Worm (Caenorhabditis elegans) whole organism, early embryonic: ENCODE results near the gene ZK262.2.

Experiments used
- B0310.2 ChIP-seq: sonication (generic microtip); optimal IDR thresholded peaks from 2 replicates; lab custom pipeline; 2016; ENCODE audit warnings: mild to moderate bottlenecking, missing genetic modification characterization, missing compliant biosample characterization
- F13C5.2 ChIP-seq: sonication (generic microtip); optimal IDR thresholded peaks from 2 replicates; lab custom pipeline; 2017; ENCODE audit warnings: mild to moderate bottlenecking, missing genetic modification characterization, inconsistent platforms, missing compliant biosample characterization
- ama-1 ChIP-seq: fragments of 150-350 bp; optimal IDR thresholded peaks from 2 replicates; lab custom pipeline; 2014
- ceh-36 ChIP-seq: sonication (generic microtip); optimal IDR thresholded peaks from 2 replicates; lab custom pipeline; 2016; ENCODE audit warnings: missing genetic modification characterization, inconsistent platforms, missing compliant biosample characterization
- ets-7 ChIP-seq: sonication (generic microtip); optimal IDR thresholded peaks from 2 replicates; lab custom pipeline; 2016; ENCODE audit warnings: missing genotype, missing genetic modification characterization, missing compliant biosample characterization
- flt-1 ChIP-seq: fragments of 200-800 bp; sonication (Bioruptor generic); IDR thresholded peaks from 2 replicates; pipeline ENCODE4 v1.3.6; 2022; ENCODE audit warnings: missing genetic modification characterization, missing compliant biosample characterization
- hmbx-1 ChIP-seq: sonication (generic microtip); optimal IDR thresholded peaks from 2 replicates; lab custom pipeline; 2016; ENCODE audit warnings: mild to moderate bottlenecking, missing genetic modification characterization, missing compliant biosample characterization
- hnd-1 ChIP-seq: sonication (generic microtip); optimal IDR thresholded peaks from 2 replicates; lab custom pipeline; 2016; ENCODE audit warnings: missing genetic modification characterization, missing compliant biosample characterization
- scrt-1 ChIP-seq: fragments of 200-800 bp; sonication (Bioruptor generic); IDR thresholded peaks from 2 replicates; pipeline ENCODE4 v1.3.6; 2022; ENCODE audit warnings: missing genetic modification characterization, missing compliant biosample characterization
- sea-1 ChIP-seq: fragments of 200-800 bp; sonication (Bioruptor generic); conservative IDR thresholded peaks from 2 replicates; pipeline ENCODE4 v1.3.6; 2022; ENCODE audit warnings: missing genetic modification characterization, missing compliant biosample characterization
- tbx-37 ChIP-seq: fragments of 200-800 bp; sonication (Bioruptor generic); conservative IDR thresholded peaks from 2 replicates; pipeline ENCODE4 v1.3.6; 2022; ENCODE audit warnings: missing genetic modification reagents, missing genetic modification characterization, missing compliant biosample characterization

Gene ZK262.2

ce11 chrV:18368322-18368721 is 44.5 kb downstream of the ZK262.2 start, which contains the start of gene C08E8.6:
TSS of gene C08E8.6 (minus strand) at chrV:18368422.
- TF ChIP-seq scrt-1 (GFP tag; lab: Robert Waterston, UW) = no peak
- TF ChIP-seq ceh-36 (tag; lab: Kevin White, UChicago) = no peak
- no peak for TF ChIP-seq ets-7

- TF ChIP-seq sea-1 (GFP tag; lab: Robert Waterston, UW) = no peak
- peak; percentile 57 for TF ChIP-seq ceh-36 (tag; lab: Kevin White, UChicago)
- TF ChIP-seq hnd-1 = no peak
- no peak for TF ChIP-seq F13C5.2 (tag; lab: Kevin White, UChicago)
Measured at ce11 chrV:18364558-18364957, 48.2 kb downstream of the ZK262.2 start, which contains the start of gene C08E8.9. TSS of gene C08E8.9 (plus strand) at chrV:18364858.

- TF ChIP-seq ets-7 = no peak
- no peak for TF ChIP-seq B0310.2 (tag; lab: Kevin White, UChicago)
- no peak for TF ChIP-seq ceh-36 (tag; lab: Kevin White, UChicago)
- no peak for TF ChIP-seq scrt-1 (GFP tag; lab: Robert Waterston, UW)
- TF ChIP-seq flt-1 = no peak
- TF ChIP-seq ama-1 (lab: Kevin White, UChicago) = no peak
- TF ChIP-seq hmbx-1 (tag; lab: Kevin White, UChicago) = no peak
- TF ChIP-seq tbx-37 (GFP tag; lab: Robert Waterston, UW) = no peak
- TF ChIP-seq sea-1 (GFP tag; lab: Robert Waterston, UW) = no peak
Measured at ce11 chrV:18362402-18362801, 50.4 kb downstream of the ZK262.2 start, which contains the start of gene C08E8.1. TSS of gene C08E8.1 (minus strand) at chrV:18362502.
